Worm (Caenorhabditis elegans) whole organism, L4 larva: ENCODE measurements around the gene F14D7.14.

Experiments
- F26F4.8 ChIP-seq: fragments of 200-800 bp; sonication (Bioruptor generic); conservative IDR thresholded peaks from 2 replicates; pipeline ENCODE4 v1.3.6; 2022; ENCODE audit warnings: missing genetic modification characterization, missing compliant biosample characterization
- T20F7.1 ChIP-seq: fragments of 200-800 bp; sonication (Bioruptor generic); optimal IDR thresholded peaks from 2 replicates; lab custom pipeline; 2018; ENCODE audit warnings: mild to moderate bottlenecking, missing genetic modification characterization, missing compliant biosample characterization
- ceh-82 ChIP-seq: sonication (generic microtip); optimal IDR thresholded peaks from 2 replicates; lab custom pipeline; 2017; ENCODE audit warnings: missing biosample characterization, missing genetic modification characterization
- daf-16 ChIP-seq, 3 experiments: sonication (generic microtip); optimal IDR thresholded peaks; 2 replicates each; lab custom pipeline; 2016 to 2017; ENCODE audit warnings: missing genetic modification characterization in 3 of 3, missing genetic modification reagents in 3 of 3, mild to moderate bottlenecking in 2 of 3, missing compliant biosample characterization in 2 of 3, missing biosample characterization in 1 of 3, moderate library complexity in 1 of 3
- lin-13 ChIP-seq: fragments of 150-350 bp; optimal IDR thresholded peaks from 2 replicates; lab custom pipeline; 2014; ENCODE audit warnings: missing biosample characterization, missing genetic modification reagents, missing genetic modification characterization
- lin-39 ChIP-seq: fragments of 150-350 bp; optimal IDR thresholded peaks from 2 replicates; lab custom pipeline; 2014; ENCODE audit warnings: missing biosample characterization, missing genetic modification reagents, missing genetic modification characterization
- lsy-2 ChIP-seq, 2 experiments: fragments of 150-350 bp in 1 of 2; sonication (generic microtip) in 1 of 2; optimal IDR thresholded peaks; 2 replicates each; lab custom pipeline; 2014 to 2017; ENCODE audit warnings: missing biosample characterization in 2 of 2, missing genetic modification characterization in 2 of 2
- mep-1 ChIP-seq: fragments of 150-350 bp; sonication (generic microtip); optimal IDR thresholded peaks from 3 replicates; lab custom pipeline; 2014; ENCODE audit warnings: missing biosample characterization, missing genetic modification characterization
- nhr-11 ChIP-seq: fragments of 150-350 bp; optimal IDR thresholded peaks from 2 replicates; lab custom pipeline; 2014; ENCODE audit warnings: missing biosample characterization, missing genetic modification characterization
- nhr-237 ChIP-seq: sonication (generic microtip); optimal IDR thresholded peaks from 2 replicates; lab custom pipeline; 2017; ENCODE audit warnings: missing biosample characterization, missing genetic modification characterization
- nhr-76 ChIP-seq: fragments of 150-350 bp; optimal IDR thresholded peaks from 2 replicates; lab custom pipeline; 2014; ENCODE audit warnings: missing biosample characterization, missing genetic modification characterization
- pha-4 ChIP-seq, 2 experiments: fragments of 150-350 bp in 1 of 2; fragments of 200-800 bp in 1 of 2; sonication (Bioruptor generic) in 1 of 2; IDR thresholded peaks in 1 of 2; optimal IDR thresholded peaks in 1 of 2; 2 replicates each; pipeline versions ENCODE4 v1.3.6 to Lab custom; 2014 to 2022; ENCODE audit warnings: missing genetic modification characterization in 2 of 2, missing genetic modification reagents in 2 of 2, missing biosample characterization in 1 of 2, missing compliant biosample characterization in 1 of 2
- unc-62 ChIP-seq, 3 experiments: fragments of 150-350 bp in 1 of 3; sonication (generic microtip); optimal IDR thresholded peaks in 2 of 3; peaks in 1 of 3; 1 replicate in 1 of 3; 2 replicates in 2 of 3; lab custom pipeline; 2014 to 2017; ENCODE audit warnings: missing biosample characterization in 3 of 3, missing genetic modification characterization in 3 of 3, missing genetic modification reagents in 3 of 3, missing genotype in 1 of 3
- ztf-11 ChIP-seq: fragments of 150-350 bp; optimal IDR thresholded peaks from 2 replicates; lab custom pipeline; 2014; ENCODE audit warnings: missing biosample characterization, missing genetic modification characterization

- TF ChIP-seq nhr-76 (no peak), pha-4 (GFP tag; IDR thresholded peaks at IDR 0.05; lab: Robert Waterston, UW) (no peak), pha-4 (tag; optimal IDR thresholded peaks at IDR 0.05; lab: Kevin White, UChicago) (no peak), T20F7.1 (GFP tag; lab: Kevin White, UChicago) (no peak), daf-16 (GFP tag; optimal IDR thresholded peaks at IDR 0.05; lab: Kevin White, UChicago) (no peak), daf-16 (tag; optimal IDR thresholded peaks at IDR 0.05; lab: Kevin White, UChicago) (no peak), ztf-11 (no peak), lin-13 (no peak), ceh-82 (tag; lab: Kevin White, UChicago) (no peak), lsy-2 (tag; optimal IDR thresholded peaks at IDR 0.05; lab: Kevin White, UChicago) (no peak), F26F4.8 (GFP tag; lab: Robert Waterston, UW) (no peak), lin-39 (tag; lab: Kevin White, UChicago) (no peak), mep-1 (tag; lab: Kevin White, UChicago) (no peak), nhr-11 (no peak), unc-62 (GFP tag; optimal IDR thresholded peaks at IDR 0.05 in 1 of 2; lab: Kevin White, UChicago) (no peak), unc-62 (tag; optimal IDR thresholded peaks at IDR 0.05; lab: Kevin White, UChicago) (no peak), nhr-237 (no peak)
These were observed 30.0 kb upstream of the F14D7.14 start, which contains the start of gene srt-33 for ce11 chrV:14279777-14280176.
